Fruit fly (Drosophila melanogaster): ENCODE measurements around the gene CG13891.
A peak's percentile ranks its signal among the peaks of the same experiment; 100 is the strongest.

DNA sequence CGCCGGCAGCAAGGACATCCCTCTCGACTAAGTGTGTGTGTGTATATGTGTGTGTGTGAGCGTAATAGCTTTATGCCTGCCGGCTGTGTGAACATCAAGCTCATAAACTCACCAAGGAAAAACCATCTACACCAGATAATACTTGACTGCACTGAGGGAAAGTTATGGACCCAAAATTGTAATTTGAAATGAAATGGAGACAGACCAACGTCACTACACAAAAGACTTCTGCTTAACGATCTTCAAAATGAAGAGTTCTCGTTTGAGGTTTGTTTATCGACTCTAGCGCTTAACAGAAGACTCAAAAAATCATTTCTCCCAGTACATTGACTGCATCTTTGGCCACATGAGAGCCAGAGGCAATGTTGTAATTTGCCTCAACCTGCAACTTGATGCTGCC is 45.6 kb downstream of the CG13891 start:
- TF ChIP-seq Jra (GFP tag; optimal IDR thresholded peaks at IDR 0.05) (no peak), sage (GFP tag; optimal IDR thresholded peaks at IDR 0.05) (no peak), Hnf4 (GFP tag; optimal IDR thresholded peaks at IDR 0.05) (peak; percentile 23), Dfd (GFP tag; optimal IDR thresholded peaks at IDR 0.05) (no peak), usp (GFP tag; optimal IDR thresholded peaks at IDR 0.05) (no peak), lola (GFP tag; optimal IDR thresholded peaks at IDR 0.05) (no peak), jim (GFP tag; optimal IDR thresholded peaks at IDR 0.05) (no peak), Hr78 (GFP tag; optimal IDR thresholded peaks at IDR 0.05) (no peak), Sp1 (GFP tag; optimal IDR thresholded peaks at IDR 0.05) (peak; percentile 39), h (GFP tag; optimal IDR thresholded peaks at IDR 0.05) (peak; percentile 52), psq (GFP tag; optimal IDR thresholded peaks at IDR 0.05) (peak; percentile 43), tai (GFP tag; optimal IDR thresholded peaks at IDR 0.05) (no peak), rgr (GFP tag; optimal IDR thresholded peaks at IDR 0.05) (peak; percentile 52)
